Worm (Caenorhabditis elegans) whole organism, late embryonic: ENCODE results near the gene H39E20.1.

Experiments
- K09A11.1 ChIP-seq: sonication (generic microtip); optimal IDR thresholded peaks from 2 replicates; lab custom pipeline; 2017; ENCODE audit warnings: antibody characterized with exemption, mild to moderate bottlenecking, missing genetic modification characterization, missing compliant biosample characterization; ENCODE audit not compliant: insufficient read depth
- ahr-1 ChIP-seq: sonication (generic microtip); optimal IDR thresholded peaks from 2 replicates; lab custom pipeline; 2016; ENCODE audit warnings: missing genetic modification characterization, missing compliant biosample characterization
- ceh-18 ChIP-seq: sonication (generic microtip); optimal IDR thresholded peaks from 2 replicates; lab custom pipeline; 2016; ENCODE audit warnings: missing genetic modification characterization, missing compliant biosample characterization
- ceh-2 ChIP-seq: sonication (generic microtip); optimal IDR thresholded peaks from 2 replicates; lab custom pipeline; 2016; ENCODE audit warnings: missing genotype, missing genetic modification characterization, missing compliant biosample characterization
- ceh-24 ChIP-seq: sonication (generic microtip); optimal IDR thresholded peaks from 2 replicates; lab custom pipeline; 2016; ENCODE audit warnings: mild to moderate bottlenecking, missing genetic modification characterization, missing compliant biosample characterization
- ceh-30 ChIP-seq: fragments of 150-350 bp; optimal IDR thresholded peaks from 2 replicates; lab custom pipeline; 2014; ENCODE audit warnings: missing biosample characterization, missing genetic modification characterization
- ceh-34 ChIP-seq: sonication (generic microtip); optimal IDR thresholded peaks from 2 replicates; lab custom pipeline; 2016; ENCODE audit warnings: mild to moderate bottlenecking, missing genetic modification characterization, missing compliant biosample characterization
- ceh-48 ChIP-seq: sonication (generic microtip); optimal IDR thresholded peaks from 2 replicates; lab custom pipeline; 2016; ENCODE audit warnings: missing genetic modification characterization, inconsistent platforms, missing compliant biosample characterization
- dmd-4 ChIP-seq: sonication (generic microtip); optimal IDR thresholded peaks from 2 replicates; lab custom pipeline; 2016; ENCODE audit warnings: borderline replicate concordance, missing genetic modification characterization, missing compliant biosample characterization
- dve-1 ChIP-seq: sonication (generic microtip); optimal IDR thresholded peaks from 2 replicates; lab custom pipeline; 2017; ENCODE audit warnings: antibody characterized with exemption, mild to moderate bottlenecking, missing genetic modification characterization, missing compliant biosample characterization
- elt-2 ChIP-seq: sonication (generic microtip); optimal IDR thresholded peaks from 2 replicates; lab custom pipeline; 2016; ENCODE audit warnings: missing genetic modification reagents, missing genetic modification characterization, missing compliant biosample characterization
- elt-4 ChIP-seq: sonication (generic microtip); optimal IDR thresholded peaks from 2 replicates; lab custom pipeline; 2016; ENCODE audit warnings: missing genetic modification characterization, missing compliant biosample characterization
- eyg-1 ChIP-seq: sonication (generic microtip); optimal IDR thresholded peaks from 2 replicates; lab custom pipeline; 2016; ENCODE audit warnings: missing genotype, missing genetic modification characterization, missing compliant biosample characterization
- fax-1 ChIP-seq: sonication (generic microtip); optimal IDR thresholded peaks from 2 replicates; lab custom pipeline; 2016; ENCODE audit warnings: missing genotype, missing genetic modification characterization, missing compliant biosample characterization
- fkh-10 ChIP-seq: fragments of 150-350 bp; optimal IDR thresholded peaks from 2 replicates; lab custom pipeline; 2014; ENCODE audit warnings: missing biosample characterization, missing genetic modification reagents, missing genetic modification characterization
- fkh-6 ChIP-seq: sonication (generic microtip); optimal IDR thresholded peaks from 2 replicates; lab custom pipeline; 2016; ENCODE audit warnings: missing genetic modification characterization, missing compliant biosample characterization
- hlh-13 ChIP-seq: fragments of 200-800 bp; sonication (Bioruptor generic); optimal IDR thresholded peaks from 2 replicates; lab custom pipeline; 2018; ENCODE audit warnings: mild to moderate bottlenecking, missing genetic modification characterization, missing compliant biosample characterization
- hlh-15 ChIP-seq: sonication (generic microtip); optimal IDR thresholded peaks from 2 replicates; lab custom pipeline; 2016; ENCODE audit warnings: missing genetic modification characterization, missing compliant biosample characterization
- hlh-6 ChIP-seq: sonication (generic microtip); optimal IDR thresholded peaks from 2 replicates; lab custom pipeline; 2016; ENCODE audit warnings: missing genotype, missing genetic modification characterization, missing compliant biosample characterization
- hlh-8 ChIP-seq: sonication (generic microtip); optimal IDR thresholded peaks from 2 replicates; lab custom pipeline; 2016; ENCODE audit warnings: missing genotype, missing genetic modification characterization, missing compliant biosample characterization
- lin-11 ChIP-seq: fragments of 200-800 bp; sonication (Bioruptor generic); optimal IDR thresholded peaks from 2 replicates; lab custom pipeline; 2018; ENCODE audit warnings: mild to moderate bottlenecking, missing genetic modification characterization, missing compliant biosample characterization
- mec-3 ChIP-seq: sonication (generic microtip); optimal IDR thresholded peaks from 2 replicates; lab custom pipeline; 2016; ENCODE audit warnings: borderline replicate concordance, missing genetic modification characterization, missing compliant biosample characterization
- nfya-1 ChIP-seq: sonication (generic microtip); optimal IDR thresholded peaks from 2 replicates; lab custom pipeline; 2017; ENCODE audit warnings: missing genetic modification characterization, mild to moderate bottlenecking, missing compliant biosample characterization, antibody characterized with exemption, moderate library complexity
- nhr-11 ChIP-seq: fragments of 150-350 bp; optimal IDR thresholded peaks from 2 replicates; lab custom pipeline; 2014; ENCODE audit warnings: missing biosample characterization, missing genetic modification characterization
- npax-4 ChIP-seq: sonication (generic microtip); optimal IDR thresholded peaks from 2 replicates; lab custom pipeline; 2016; ENCODE audit warnings: missing genetic modification characterization, missing compliant biosample characterization
- odd-2 ChIP-seq: sonication (generic microtip); optimal IDR thresholded peaks from 2 replicates; lab custom pipeline; 2017; ENCODE audit warnings: antibody characterized with exemption, mild to moderate bottlenecking, missing genetic modification characterization, missing compliant biosample characterization
- pros-1 ChIP-seq: fragments of 150-350 bp; optimal IDR thresholded peaks from 2 replicates; lab custom pipeline; 2014; ENCODE audit warnings: missing biosample characterization, missing genetic modification reagents, missing genetic modification characterization
- rnt-1 ChIP-seq: sonication (generic microtip); optimal IDR thresholded peaks from 2 replicates; lab custom pipeline; 2016; ENCODE audit warnings: missing genetic modification characterization, missing compliant biosample characterization
- sdc-2 ChIP-seq: sonication (generic microtip); optimal IDR thresholded peaks from 2 replicates; lab custom pipeline; 2016; ENCODE audit warnings: missing genotype, missing genetic modification characterization, missing compliant biosample characterization
- sox-2 ChIP-seq: fragments of 200-800 bp; sonication (Bioruptor generic); IDR thresholded peaks from 2 replicates; pipeline ENCODE4 v1.3.6; 2022; ENCODE audit warnings: missing genetic modification reagents, missing genetic modification characterization, missing compliant biosample characterization
- tbx-7 ChIP-seq: sonication (generic microtip); optimal IDR thresholded peaks from 2 replicates; lab custom pipeline; 2016; ENCODE audit warnings: missing genotype, missing genetic modification characterization, missing compliant biosample characterization
- ttx-3 ChIP-seq: sonication (generic microtip); optimal IDR thresholded peaks from 2 replicates; lab custom pipeline; 2016; ENCODE audit warnings: missing genetic modification reagents, missing genetic modification characterization, missing compliant biosample characterization
- unc-3 ChIP-seq, 2 experiments: fragments of 200-800 bp in 1 of 2; sonication (Bioruptor generic) in 1 of 2; sonication (generic microtip) in 1 of 2; conservative IDR thresholded peaks in 1 of 2; optimal IDR thresholded peaks in 1 of 2; 2 replicates each; pipeline versions ENCODE4 v1.3.6 to Lab custom; 2016 to 2022; ENCODE audit warnings: missing compliant biosample characterization in 2 of 2, missing genetic modification characterization in 2 of 2, missing genetic modification reagents in 1 of 2
- zip-5 ChIP-seq: sonication (generic microtip); optimal IDR thresholded peaks from 2 replicates; lab custom pipeline; 2016; ENCODE audit warnings: missing genetic modification characterization, missing compliant biosample characterization

H39E20.1 gene

DNA sequence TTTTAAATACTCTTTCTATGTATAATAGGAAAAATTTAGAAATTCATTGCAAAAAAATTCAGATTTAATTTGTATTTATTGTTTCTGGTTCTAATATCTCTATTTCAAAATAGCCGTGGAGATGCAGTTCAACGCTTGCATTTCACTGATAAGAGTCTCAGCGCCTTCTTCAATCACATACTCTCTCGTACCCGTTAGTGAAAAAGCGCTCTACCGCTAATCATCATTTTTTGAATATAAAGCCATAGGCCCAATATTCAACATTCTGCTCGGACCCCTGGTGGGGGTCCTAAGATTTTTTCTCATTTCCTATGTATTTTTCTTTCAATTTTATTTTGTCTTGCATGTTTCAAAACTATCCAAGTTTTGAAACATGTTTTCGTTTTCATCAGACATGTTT lies 23.1 kb upstream of the H39E20.1 start:
- TF ChIP-seq mec-3 (tag; lab: Kevin White, UChicago) (no peak), rnt-1 (tag; lab: Kevin White, UChicago) (no peak), pros-1 (tag; lab: Kevin White, UChicago) (no peak), ceh-18 (tag; lab: Kevin White, UChicago) (no peak), odd-2 (tag; lab: Kevin White, UChicago) (no peak), dve-1 (tag; lab: Kevin White, UChicago) (no peak), unc-3 (GFP tag; conservative IDR thresholded peaks at IDR 0.05; lab: Robert Waterston, UW) (no peak), unc-3 (tag; optimal IDR thresholded peaks at IDR 0.05; lab: Kevin White, UChicago) (no peak), zip-5 (no peak), elt-4 (no peak), nfya-1 (no peak)

DNA sequence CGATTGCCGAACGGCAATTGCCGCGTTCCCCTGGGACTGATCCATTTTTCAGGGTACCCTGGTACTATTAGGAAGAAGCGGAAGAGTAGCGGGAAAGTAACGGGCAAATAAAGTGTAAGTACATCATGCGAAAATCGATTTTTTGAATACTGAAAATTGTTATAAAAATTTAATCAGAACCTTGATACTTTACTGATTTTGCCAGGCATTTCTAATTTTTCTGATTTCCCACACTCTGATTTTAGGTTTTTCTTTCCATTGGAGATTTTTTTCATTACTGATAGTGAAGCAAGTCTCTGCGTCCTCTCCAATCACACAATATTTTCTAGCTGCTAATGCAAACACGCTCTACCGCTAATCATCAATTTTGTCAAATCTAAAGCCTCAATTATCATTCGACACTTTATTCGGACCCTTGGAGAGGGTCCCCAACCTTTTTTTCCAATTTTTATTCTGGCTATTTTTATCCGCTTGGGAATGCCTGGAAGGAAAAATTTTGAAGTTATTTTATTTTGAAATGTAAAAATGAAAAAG lies 21.8 kb upstream of the H39E20.1 start, which contains the start of gene F19G12.9:
Gene F19G12.9, plus strand, starts transcription at position 51 of the 534 bp plus-strand sequence.
- TF ChIP-seq ceh-2 (tag; lab: Kevin White, UChicago): no peak
- TF ChIP-seq sdc-2 (tag; lab: Kevin White, UChicago): no peak
- TF ChIP-seq odd-2 (tag; lab: Kevin White, UChicago): no peak
- no peak for TF ChIP-seq hlh-6
- no peak for TF ChIP-seq ahr-1 (tag; lab: Kevin White, UChicago)
- TF ChIP-seq dmd-4 (tag; lab: Kevin White, UChicago): no peak
- TF ChIP-seq npax-4 (tag; lab: Kevin White, UChicago): no peak

DNA sequence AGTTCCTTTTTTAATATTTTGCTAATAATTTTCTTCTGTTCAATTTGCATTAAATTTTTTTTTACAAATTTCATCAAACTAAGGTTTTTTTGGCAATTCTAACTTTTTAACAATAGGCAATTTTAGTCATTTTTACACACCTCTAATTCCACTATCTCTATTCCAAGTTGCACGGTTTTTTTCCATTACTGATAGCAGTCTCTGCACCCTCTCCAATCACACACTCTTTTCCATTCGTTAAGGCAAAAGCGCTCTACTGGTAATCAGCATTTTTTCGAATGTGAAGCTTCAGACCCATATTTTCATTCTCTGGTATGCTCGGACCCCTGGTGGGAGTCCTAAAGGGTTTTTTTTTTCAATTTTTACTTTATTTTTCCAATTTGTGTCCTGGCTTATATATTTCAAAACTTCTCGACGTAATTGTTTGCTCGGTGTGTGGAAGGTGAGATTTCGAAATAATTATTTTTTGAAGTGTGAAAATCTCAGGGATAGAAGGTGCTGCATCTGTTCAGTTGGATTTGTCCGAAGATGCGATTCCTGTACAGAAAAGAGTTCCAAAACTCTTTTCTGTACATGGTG lies 19.4 kb upstream of the H39E20.1 start, which contains the start of the genes F19G12.4 and F19G12.8:
Gene F19G12.4, plus strand, starts transcription at position 529 of the 579 bp plus-strand sequence.
Gene F19G12.8, plus strand, starts transcription at position 545 of the 579 bp plus-strand sequence.
- TF ChIP-seq ceh-48 (tag; lab: Kevin White, UChicago) (no peak), elt-2 (tag; lab: Kevin White, UChicago) (no peak), fkh-6 (tag; lab: Kevin White, UChicago) (no peak), dmd-4 (tag; lab: Kevin White, UChicago) (no peak), ceh-30 (tag; lab: Kevin White, UChicago) (no peak), ceh-18 (tag; lab: Kevin White, UChicago) (no peak), hlh-15 (no peak), hlh-8 (tag; lab: Kevin White, UChicago) (no peak), pros-1 (tag; lab: Kevin White, UChicago) (no peak), lin-11 (tag; lab: Kevin White, UChicago) (no peak), npax-4 (tag; lab: Kevin White, UChicago) (no peak), hlh-6 (no peak), hlh-13 (no peak)

DNA sequence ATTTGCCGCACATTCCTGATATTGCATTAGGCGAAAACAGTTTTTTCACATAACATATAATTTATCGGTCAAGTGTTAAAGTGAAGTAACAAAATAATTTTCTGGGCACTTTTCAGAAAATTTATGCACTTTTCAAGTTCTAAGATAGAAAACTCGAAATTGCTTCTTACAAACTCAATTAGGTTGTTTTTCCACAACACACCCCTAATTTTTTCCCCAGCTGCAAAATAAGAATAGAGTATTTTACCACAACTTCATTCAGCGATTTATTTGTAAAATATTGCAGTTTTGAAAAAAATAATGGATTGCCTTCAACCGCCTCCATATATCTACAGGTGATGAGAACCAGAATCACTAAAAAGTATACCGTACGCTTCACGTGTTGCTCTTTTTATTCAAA lies 15.4 kb upstream of the H39E20.1 start, which contains the start of gene srh-19:
Gene srh-19, plus strand, starts transcription at position 301 of the 400 bp plus-strand sequence.
- TF ChIP-seq ttx-3 (tag; lab: Kevin White, UChicago) (no peak), eyg-1 (tag; lab: Kevin White, UChicago) (no peak), ceh-34 (tag; lab: Kevin White, UChicago) (no peak), K09A11.1 (no peak), tbx-7 (no peak), nhr-11 (tag; lab: Kevin White, UChicago) (no peak), elt-4 (no peak), fkh-10 (no peak), fax-1 (no peak), ceh-24 (no peak), sox-2 (GFP tag; lab: Robert Waterston, UW) (no peak)
